Fruit fly (Drosophila melanogaster): ENCODE data around the gene Ref1.
A peak's percentile ranks its signal among the peaks of the same experiment; 100 is the strongest.

Ref1 gene

dm6 chr3R:7086377-7087200 is 6.4 kb upstream of the Ref1 start, which contains the start of gene alphaTub84B (continued):
- TF ChIP-seq kay (GFP tag; optimal IDR thresholded peaks at IDR 0.05), result peak; percentile 90
- peak; percentile 29; the same call in 1 of the 3 replicates for TF ChIP-seq CG14860 (GFP tag; IDR thresholded peaks at IDR 0.05; ENCODE audit: partially characterized antibody)
- TF ChIP-seq ttk (GFP tag; IDR thresholded peaks at IDR 0.05), result peak; percentile 13; the same call in 1 of the 2 replicates
- peak; percentile 28; the same call in 1 of the 2 replicates for TF ChIP-seq CG11696 (GFP tag; IDR thresholded peaks at IDR 0.05)
- no peak for TF ChIP-seq CG4820 (GFP tag; optimal IDR thresholded peaks at IDR 0.05)
- TF ChIP-seq mam (GFP tag; optimal IDR thresholded peaks at IDR 0.05), result peak; percentile 53
- peak; percentile 55 for TF ChIP-seq HLH54F (GFP tag; optimal IDR thresholded peaks at IDR 0.05)
- peak; percentile 66 for TF ChIP-seq Mad (GFP tag; optimal IDR thresholded peaks at IDR 0.05)
- peak; percentile 42 for TF ChIP-seq bcd (GFP tag; optimal IDR thresholded peaks at IDR 0.05)
- no peak for TF ChIP-seq CG14667 (GFP tag; IDR thresholded peaks at IDR 0.05)
- TF ChIP-seq Spps (tag; optimal IDR thresholded peaks at IDR 0.05), result no peak
- TF ChIP-seq org-1 (GFP tag; optimal IDR thresholded peaks at IDR 0.05), result no peak
- peak; percentile 51; the same call in 2 of the 3 replicates for TF ChIP-seq tgo (GFP tag; IDR thresholded peaks at IDR 0.05)
- peak; percentile 93 for TF ChIP-seq CG34422 (GFP tag; IDR thresholded peaks at IDR 0.05)
- no peak; the same call in 2 of the 3 replicates for TF ChIP-seq mld (GFP tag; IDR thresholded peaks at IDR 0.05; ENCODE audit: partially characterized antibody)
- TF ChIP-seq Dll (GFP tag; IDR thresholded peaks at IDR 0.05; ENCODE audit: partially characterized antibody), result no peak
- 0 out of 3 replicates have a peak, but pooled peaks have one; percentile 67 for TF ChIP-seq CG6175 (GFP tag; IDR thresholded peaks at IDR 0.05)
- peak; percentile 54 for TF ChIP-seq Vsx1 (GFP tag; optimal IDR thresholded peaks at IDR 0.05)
- TF ChIP-seq CG16815 (GFP tag; optimal IDR thresholded peaks at IDR 0.05), result no peak
- TF ChIP-seq CTCF (GFP tag; optimal IDR thresholded peaks at IDR 0.05), result peak; percentile 43
- peak; percentile 44 for TF ChIP-seq Myb (GFP tag; optimal IDR thresholded peaks at IDR 0.05)
- TF ChIP-seq CG32772 (GFP tag; IDR thresholded peaks at IDR 0.05), result peak; percentile 51; the same call in 1 of the 2 replicates
- peak; percentile 74 for TF ChIP-seq rib (GFP tag; IDR thresholded peaks at IDR 0.05)
- TF ChIP-seq run (tag; optimal IDR thresholded peaks at IDR 0.05), result peak; percentile 2
- no peak; the same call in 1 of the 2 replicates for TF ChIP-seq CG1024 (GFP tag; IDR thresholded peaks at IDR 0.05)
- TF ChIP-seq CG14014 (GFP tag; IDR thresholded peaks at IDR 0.05), result peak; percentile 30; the same call in 1 of the 2 replicates
- no peak for TF ChIP-seq sc (optimal IDR thresholded peaks at IDR 0.05)
- TF ChIP-seq sc (GFP tag; optimal IDR thresholded peaks at IDR 0.05), result no peak
- TF ChIP-seq Dip2 (GFP tag; IDR thresholded peaks at IDR 0.05), result no peak
- TF ChIP-seq CG10267 (tag; optimal IDR thresholded peaks at IDR 0.05), result peak; percentile 50
- peak; percentile 64 for TF ChIP-seq CG13296 (GFP tag; optimal IDR thresholded peaks at IDR 0.05)
- TF ChIP-seq sob (GFP tag; IDR thresholded peaks at IDR 0.05), result peak; percentile 82
- TF ChIP-seq CG4617 (GFP tag; optimal IDR thresholded peaks at IDR 0.05; ENCODE audit: borderline replicate concordance), result no peak
- TF ChIP-seq CG33213 (GFP tag; optimal IDR thresholded peaks at IDR 0.05), result peak; percentile 87
- TF ChIP-seq HmgD (GFP tag; optimal IDR thresholded peaks at IDR 0.05), result peak; percentile 72
- peak; percentile 63 for TF ChIP-seq dmrt99B (tag; optimal IDR thresholded peaks at IDR 0.05)
- peak; percentile 85 for TF ChIP-seq Antp (GFP tag; optimal IDR thresholded peaks at IDR 0.05)
- TF ChIP-seq croc (GFP tag; conservative IDR thresholded peaks at IDR 0.05), result no peak
- TF ChIP-seq fd102C (GFP tag; optimal IDR thresholded peaks at IDR 0.05), result peak; percentile 69
- TF ChIP-seq CoRest (tag; optimal IDR thresholded peaks at IDR 0.05), result peak; percentile 23
- peak; percentile 84 for TF ChIP-seq CG13894 (tag; optimal IDR thresholded peaks at IDR 0.05)
- peak; percentile 47 for TF ChIP-seq CG6813 (GFP tag; optimal IDR thresholded peaks at IDR 0.05)
- peak; percentile 37; the same call in 1 of the 2 replicates for TF ChIP-seq unc-4 (GFP tag; IDR thresholded peaks at IDR 0.05; ENCODE audit: partially characterized antibody)
- TF ChIP-seq bbx (GFP tag; IDR thresholded peaks at IDR 0.05; ENCODE audit: partially characterized antibody), result peak; percentile 69
- TF ChIP-seq CG17359 (tag; optimal IDR thresholded peaks at IDR 0.05), result peak; percentile 70
- peak; percentile 64; the same call in 1 of the 2 replicates for TF ChIP-seq stc (GFP tag; IDR thresholded peaks at IDR 0.05)
- TF ChIP-seq NC2β (GFP tag; optimal IDR thresholded peaks at IDR 0.05), result peak; percentile 87
- TF ChIP-seq CG31365 (tag; optimal IDR thresholded peaks at IDR 0.05), result peak; percentile 33
- TF ChIP-seq jing (GFP tag; optimal IDR thresholded peaks at IDR 0.05), result no peak

All from whole organism, embryonic.